Worm (Caenorhabditis elegans) whole organism, L4 larva: ENCODE results near the gene sre-42.

ENCODE experiments used
- R02D3.7 ChIP-seq: fragments of 150-350 bp; sonication (generic microtip); optimal IDR thresholded peaks from 3 replicates; lab custom pipeline; 2014; ENCODE audit warnings: missing biosample characterization, missing genetic modification characterization
- T20F7.1 ChIP-seq: fragments of 200-800 bp; sonication (Bioruptor generic); optimal IDR thresholded peaks from 2 replicates; lab custom pipeline; 2018; ENCODE audit warnings: mild to moderate bottlenecking, missing genetic modification characterization, missing compliant biosample characterization
- aly-2 ChIP-seq: sonication (generic microtip); optimal IDR thresholded peaks from 2 replicates; lab custom pipeline; 2018; ENCODE audit warnings: missing biosample characterization, missing genetic modification characterization
- ama-1 ChIP-seq: fragments of 150-350 bp; optimal IDR thresholded peaks from 2 replicates; lab custom pipeline; 2014; ENCODE audit warnings: inconsistent platforms, mixed read lengths
- ctbp-1 ChIP-seq: fragments of 200-800 bp; sonication (Bioruptor generic); IDR thresholded peaks from 2 replicates; pipeline ENCODE4 v1.3.6; 2022; ENCODE audit warnings: missing genetic modification reagents, missing genetic modification characterization, missing compliant biosample characterization
- dmd-6 ChIP-seq: fragments of 200-800 bp; sonication (Bioruptor generic); IDR thresholded peaks from 2 replicates; pipeline ENCODE4 v1.3.6; 2022; ENCODE audit warnings: missing genetic modification reagents, missing genetic modification characterization, missing compliant biosample characterization
- dmd-9 ChIP-seq: fragments of 200-800 bp; sonication (Bioruptor generic); IDR thresholded peaks from 2 replicates; pipeline ENCODE4 v1.3.6; 2022; ENCODE audit warnings: missing genetic modification reagents, missing genetic modification characterization, missing compliant biosample characterization
- fos-1 ChIP-seq: fragments of 150-350 bp; optimal IDR thresholded peaks from 2 replicates; lab custom pipeline; 2014; ENCODE audit warnings: missing biosample characterization, missing genetic modification characterization
- hlh-30 ChIP-seq: sonication (generic microtip); optimal IDR thresholded peaks from 2 replicates; lab custom pipeline; 2017; ENCODE audit warnings: antibody characterized with exemption, mild to moderate bottlenecking, missing genetic modification characterization, missing compliant biosample characterization; ENCODE audit not compliant: insufficient read depth
- jun-1 ChIP-seq: fragments of 150-350 bp; optimal IDR thresholded peaks from 2 replicates; lab custom pipeline; 2014; ENCODE audit warnings: missing biosample characterization, missing genetic modification reagents, missing genetic modification characterization
- mdl-1 ChIP-seq, 2 experiments: fragments of 150-350 bp in 1 of 2; sonication (generic microtip) in 1 of 2; optimal IDR thresholded peaks; 2 replicates each; lab custom pipeline; 2014 to 2017; ENCODE audit warnings: missing biosample characterization in 2 of 2, missing genetic modification characterization in 2 of 2
- pqm-1 ChIP-seq: sonication (generic microtip); optimal IDR thresholded peaks from 2 replicates; lab custom pipeline; 2017; ENCODE audit warnings: missing biosample characterization, missing genetic modification characterization
- spr-3 ChIP-seq: fragments of 200-800 bp; sonication (Bioruptor generic); optimal IDR thresholded peaks from 2 replicates; lab custom pipeline; 2018; ENCODE audit warnings: mild to moderate bottlenecking, missing genetic modification characterization, missing compliant biosample characterization

DNA sequence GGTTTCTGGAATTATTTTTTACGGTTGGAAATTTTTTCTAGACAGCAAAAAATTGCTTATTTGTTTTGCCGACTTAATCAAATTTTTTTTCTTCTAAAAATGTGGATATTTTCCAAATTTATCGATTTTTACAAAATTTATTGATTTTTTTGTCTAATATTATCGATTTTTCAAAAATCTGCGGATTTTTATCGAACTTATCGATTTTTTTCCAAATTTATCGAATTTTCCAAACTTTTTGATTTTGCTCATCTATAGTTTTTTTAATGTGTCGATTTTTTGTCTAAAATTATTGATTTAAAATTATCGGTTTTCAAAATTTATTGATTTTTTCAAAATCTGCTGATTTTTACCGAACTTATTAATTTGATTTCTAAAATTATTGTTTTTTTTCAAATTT is 7.5 kb upstream of the sre-42 start:
- TF ChIP-seq dmd-9 (no peak), aly-2 (no peak), ctbp-1 (GFP tag; lab: Robert Waterston, UW) (no peak), pqm-1 (tag; lab: Kevin White, UChicago) (no peak), dmd-6 (GFP tag; lab: Robert Waterston, UW) (no peak), T20F7.1 (GFP tag; lab: Kevin White, UChicago) (no peak), mdl-1 (tag; optimal IDR thresholded peaks at IDR 0.05; lab: Kevin White, UChicago) (no peak), hlh-30 (tag; lab: Kevin White, UChicago) (no peak), ama-1 (lab: Kevin White, UChicago) (no peak), R02D3.7 (tag; lab: Kevin White, UChicago) (no peak), fos-1 (no peak), jun-1 (tag; lab: Kevin White, UChicago) (no peak), spr-3 (GFP tag; lab: Kevin White, UChicago) (no peak)
